Worm (Caenorhabditis elegans) whole organism, midembryonic: ENCODE data around the gene T28A8.6.

Source experiments
- T22C8.4 ChIP-seq: fragments of 200-800 bp; sonication (Bioruptor generic); IDR thresholded peaks from 2 replicates; pipeline ENCODE4 v1.3.6; 2022; ENCODE audit warnings: missing genetic modification characterization, missing compliant biosample characterization
- flt-1 ChIP-seq: fragments of 200-800 bp; sonication (Bioruptor generic); IDR thresholded peaks from 2 replicates; pipeline ENCODE4 v1.3.6; 2022; ENCODE audit warnings: missing genetic modification characterization, missing compliant biosample characterization
- klf-2 ChIP-seq: fragments of 200-800 bp; sonication (Bioruptor generic); conservative IDR thresholded peaks from 2 replicates; pipeline ENCODE4 v1.3.6; 2022; ENCODE audit warnings: missing genetic modification reagents, missing genetic modification characterization, missing compliant biosample characterization

DNA sequence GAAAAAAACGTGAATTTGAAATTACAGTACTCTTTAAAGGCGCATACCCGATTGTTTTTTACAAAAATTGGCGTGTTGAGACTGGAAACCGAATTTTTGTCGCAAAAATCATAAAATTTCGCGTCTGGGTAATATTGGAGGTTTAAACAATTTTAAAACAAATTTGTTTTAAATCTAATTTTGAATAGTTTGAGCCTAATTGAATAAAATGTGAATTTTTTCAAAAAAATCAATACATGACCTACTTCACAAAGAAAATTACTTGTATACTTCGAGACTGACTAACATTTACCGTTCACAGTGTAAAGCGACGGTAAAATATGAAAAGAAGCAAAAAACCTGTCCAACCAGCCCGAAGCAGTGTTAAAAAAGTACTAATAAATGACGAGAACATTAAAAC is 41.7 kb upstream of the T28A8.6 start:
- TF ChIP-seq T22C8.4 (GFP tag; lab: Robert Waterston, UW) = no peak
- TF ChIP-seq klf-2 = no peak
- no peak for TF ChIP-seq flt-1
